Worm (Caenorhabditis elegans) whole organism, L3 larva: ENCODE results near the gene far-4.

Experiments used
- R02D3.7 ChIP-seq: fragments of 150-350 bp; optimal IDR thresholded peaks from 2 replicates; lab custom pipeline; 2014; ENCODE audit warnings: missing biosample characterization, missing genetic modification characterization
- ZK546.5 ChIP-seq: sonication (generic microtip); optimal IDR thresholded peaks from 2 replicates; lab custom pipeline; 2017; ENCODE audit warnings: missing biosample characterization, missing genetic modification characterization
- ama-1 ChIP-seq: fragments of 150-350 bp; optimal IDR thresholded peaks from 2 replicates; lab custom pipeline; 2018
- ceh-28 ChIP-seq: fragments of 150-350 bp; optimal IDR thresholded peaks from 2 replicates; lab custom pipeline; 2014; ENCODE audit warnings: missing biosample characterization, missing genetic modification reagents, missing genetic modification characterization
- ceh-82 ChIP-seq: fragments of 150-350 bp; optimal IDR thresholded peaks from 2 replicates; lab custom pipeline; 2014; ENCODE audit warnings: missing biosample characterization, missing genetic modification characterization
- daf-12 ChIP-seq: fragments of 150-350 bp; optimal IDR thresholded peaks from 2 replicates; lab custom pipeline; 2014; ENCODE audit warnings: missing biosample characterization, missing genetic modification reagents, missing genetic modification characterization
- egl-27 ChIP-seq: sonication (generic microtip); optimal IDR thresholded peaks from 4 replicates; lab custom pipeline; 2017; ENCODE audit warnings: missing biosample characterization, missing genetic modification reagents, missing genetic modification characterization
- egl-5 ChIP-seq: fragments of 150-350 bp; optimal IDR thresholded peaks from 2 replicates; lab custom pipeline; 2017; ENCODE audit warnings: missing biosample characterization, missing genetic modification reagents, missing genetic modification characterization, inconsistent platforms
- elt-2 ChIP-seq: sonication (generic microtip); optimal IDR thresholded peaks from 2 replicates; lab custom pipeline; 2016; ENCODE audit warnings: missing genetic modification reagents, mild to moderate bottlenecking, missing genetic modification characterization, missing compliant biosample characterization
- eor-1 ChIP-seq, 2 experiments: fragments of 150-350 bp; optimal IDR thresholded peaks; 2 replicates each; lab custom pipeline; 2014 to 2018; ENCODE audit warnings: missing biosample characterization in 2 of 2, missing genetic modification characterization in 2 of 2
- fos-1 ChIP-seq: fragments of 150-350 bp; optimal IDR thresholded peaks from 2 replicates; lab custom pipeline; 2014; ENCODE audit warnings: missing biosample characterization, missing genetic modification characterization
- jun-1 ChIP-seq: fragments of 150-350 bp; optimal IDR thresholded peaks from 2 replicates; lab custom pipeline; 2014; ENCODE audit warnings: missing biosample characterization, missing genetic modification reagents, missing genetic modification characterization
- lin-15B ChIP-seq: fragments of 150-350 bp; optimal IDR thresholded peaks from 2 replicates; lab custom pipeline; 2014; ENCODE audit warnings: missing biosample characterization, missing genetic modification characterization
- lin-39 ChIP-seq: fragments of 150-350 bp; optimal IDR thresholded peaks from 2 replicates; lab custom pipeline; 2018; ENCODE audit warnings: missing biosample characterization, missing genetic modification reagents, missing genetic modification characterization
- mdl-1 ChIP-seq: fragments of 150-350 bp; optimal IDR thresholded peaks from 2 replicates; lab custom pipeline; 2014; ENCODE audit warnings: missing biosample characterization, missing genetic modification characterization
- nfya-1 ChIP-seq: sonication (generic microtip); optimal IDR thresholded peaks from 2 replicates; lab custom pipeline; 2017; ENCODE audit warnings: missing genetic modification characterization, mild to moderate bottlenecking, missing compliant biosample characterization, antibody characterized with exemption, moderate library complexity; ENCODE audit not compliant: insufficient read depth
- nhr-12 ChIP-seq: fragments of 150-350 bp; optimal IDR thresholded peaks from 2 replicates; lab custom pipeline; 2014; ENCODE audit warnings: missing biosample characterization, missing genetic modification characterization
- nhr-23 ChIP-seq: fragments of 150-350 bp; optimal IDR thresholded peaks from 2 replicates; lab custom pipeline; 2014; ENCODE audit warnings: missing biosample characterization, missing genetic modification reagents, missing genetic modification characterization
- nhr-237 ChIP-seq: fragments of 150-350 bp; optimal IDR thresholded peaks from 2 replicates; lab custom pipeline; 2014; ENCODE audit warnings: missing biosample characterization, missing genetic modification characterization
- nhr-25 ChIP-seq: sonication (generic microtip); optimal IDR thresholded peaks from 2 replicates; lab custom pipeline; 2017; ENCODE audit warnings: missing biosample characterization, missing genetic modification characterization
- nhr-28 ChIP-seq: fragments of 150-350 bp; optimal IDR thresholded peaks from 2 replicates; lab custom pipeline; 2014; ENCODE audit warnings: missing biosample characterization, missing genetic modification characterization
- nhr-43 ChIP-seq: sonication (generic microtip); optimal IDR thresholded peaks from 2 replicates; lab custom pipeline; 2016; ENCODE audit warnings: mild to moderate bottlenecking, missing genetic modification characterization, missing compliant biosample characterization; ENCODE audit not compliant: poor library complexity, severe bottlenecking
- nhr-67 ChIP-seq: fragments of 150-350 bp; optimal IDR thresholded peaks from 2 replicates; lab custom pipeline; 2014; ENCODE audit warnings: missing biosample characterization, missing genetic modification characterization
- nhr-76 ChIP-seq: fragments of 150-350 bp; sonication (generic microtip); optimal IDR thresholded peaks from 5 replicates; lab custom pipeline; 2014; ENCODE audit warnings: missing biosample characterization, missing genetic modification characterization
- nhr-77 ChIP-seq: fragments of 150-350 bp; optimal IDR thresholded peaks from 2 replicates; lab custom pipeline; 2014; ENCODE audit warnings: missing biosample characterization, missing genetic modification characterization
- sea-2 ChIP-seq: fragments of 150-350 bp; sonication (generic microtip); optimal IDR thresholded peaks from 4 replicates; lab custom pipeline; 2014; ENCODE audit warnings: missing biosample characterization, missing genetic modification reagents, missing genetic modification characterization
- skn-1 ChIP-seq: fragments of 150-350 bp; optimal IDR thresholded peaks from 2 replicates; lab custom pipeline; 2014; ENCODE audit warnings: missing biosample characterization, missing genetic modification characterization
- snpc-4 ChIP-seq: fragments of 150-350 bp; optimal IDR thresholded peaks from 2 replicates; lab custom pipeline; 2014; ENCODE audit warnings: missing biosample characterization, missing genetic modification characterization
- tbx-2 ChIP-seq: sonication (generic microtip); optimal IDR thresholded peaks from 2 replicates; lab custom pipeline; 2016; ENCODE audit warnings: mild to moderate bottlenecking, missing genetic modification characterization, missing compliant biosample characterization
- unc-39 ChIP-seq: sonication (generic microtip); optimal IDR thresholded peaks from 4 replicates; lab custom pipeline; 2017; ENCODE audit warnings: missing biosample characterization, missing genetic modification characterization
- zag-1 ChIP-seq: fragments of 150-350 bp; optimal IDR thresholded peaks from 2 replicates; lab custom pipeline; 2014; ENCODE audit warnings: missing biosample characterization, missing genetic modification characterization
- ztf-4 ChIP-seq: fragments of 150-350 bp; optimal IDR thresholded peaks from 2 replicates; lab custom pipeline; 2014; ENCODE audit warnings: missing biosample characterization, missing genetic modification characterization

far-4 gene

DNA sequence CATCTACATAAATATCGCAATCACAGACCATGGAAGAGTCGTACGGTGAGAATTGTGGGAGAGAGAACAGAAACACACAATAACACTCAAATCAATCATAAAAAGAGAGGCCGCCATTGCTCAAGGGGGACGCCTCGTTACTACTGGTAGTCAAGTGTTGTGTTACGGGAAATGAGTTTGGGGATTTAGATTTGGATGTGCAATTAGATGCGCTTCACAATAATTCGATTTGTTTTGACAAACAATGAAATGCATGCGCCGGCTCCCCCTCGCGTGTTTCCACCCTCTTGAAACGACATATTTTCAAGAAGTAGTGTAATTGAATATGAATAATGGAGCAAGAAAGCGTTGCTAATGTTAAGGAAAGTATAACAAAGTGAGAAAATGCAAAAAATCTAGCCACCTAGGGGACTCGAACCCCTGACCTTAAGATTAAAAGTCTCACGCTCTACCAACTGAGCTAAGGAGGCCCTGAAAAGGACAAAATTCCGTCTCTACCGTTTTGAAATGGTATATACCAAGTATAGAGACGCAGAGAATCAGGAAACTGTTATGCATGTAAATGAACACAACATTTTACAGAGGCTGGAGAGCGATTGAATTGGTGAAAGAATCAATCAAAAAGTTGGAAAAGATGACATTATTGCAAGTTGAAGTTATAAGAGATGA, 27.3 kb upstream of the far-4 start:
- TF ChIP-seq nhr-43 (tag; lab: Kevin White, UChicago) (no peak), ztf-4 (tag; lab: Kevin White, UChicago) (no peak), elt-2 (tag; lab: Kevin White, UChicago) (peak; percentile 17), nhr-28 (tag; lab: Kevin White, UChicago) (no peak), nhr-76 (tag; lab: Kevin White, UChicago) (no peak), ama-1 (lab: Kevin White, UChicago) (no peak)

DNA sequence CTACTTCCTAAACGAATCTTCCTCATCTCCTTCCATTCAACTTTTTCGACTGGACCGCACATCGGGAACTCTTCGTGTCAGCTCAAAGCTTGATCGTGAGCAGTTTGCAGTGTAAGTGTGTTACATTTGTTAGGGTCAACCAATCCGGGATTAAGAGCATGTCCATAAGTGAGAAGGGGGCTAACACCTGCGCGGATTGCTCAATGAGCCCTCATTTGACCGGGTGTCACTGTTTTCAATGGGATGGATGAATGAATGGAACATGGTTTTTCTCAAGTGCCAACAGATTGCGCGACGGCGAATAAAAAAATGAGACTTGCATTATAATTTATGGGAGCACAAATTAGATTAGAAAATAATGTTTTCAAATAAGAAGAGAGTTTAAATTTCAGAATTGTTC, 25.8 kb upstream of the far-4 start:
- no peak for TF ChIP-seq unc-39 (tag; lab: Kevin White, UChicago)
- TF ChIP-seq skn-1 (tag; lab: Kevin White, UChicago), result no peak
- no peak for TF ChIP-seq lin-15B (tag; lab: Kevin White, UChicago)
- TF ChIP-seq sea-2 (GFP tag; lab: Kevin White, UChicago), result no peak

ce11 chrV:13024499-13024898, 25.0 kb upstream of the far-4 start:
- TF ChIP-seq jun-1 (tag; lab: Kevin White, UChicago) (no peak), nhr-12 (tag; lab: Kevin White, UChicago) (no peak), ceh-82 (tag; lab: Kevin White, UChicago) (no peak)

- no peak for TF ChIP-seq nfya-1
Measured at ce11 chrV:13022265-13022664, 22.8 kb upstream of the far-4 start.

DNA sequence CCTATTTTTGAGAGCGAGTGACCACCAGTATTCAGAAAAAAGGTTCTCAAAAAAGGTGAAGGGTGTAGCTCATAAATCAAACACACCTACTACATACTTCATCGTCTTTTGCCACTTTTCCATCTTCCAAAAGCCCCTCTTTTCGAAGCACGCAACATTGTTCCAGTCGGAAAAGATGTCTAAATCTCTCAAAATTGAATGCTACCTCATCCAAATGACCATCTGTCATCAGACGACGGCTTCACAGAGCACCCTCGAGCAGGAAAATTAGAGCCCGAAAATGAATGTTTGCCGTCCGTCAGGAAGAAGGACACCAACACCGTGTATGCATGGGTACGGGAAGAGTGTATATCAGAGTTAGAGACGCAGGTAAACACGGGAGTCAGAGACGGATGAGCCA, 22.1 kb upstream of the far-4 start:
- TF ChIP-seq lin-15B (tag; lab: Kevin White, UChicago) (no peak), nhr-77 (tag; lab: Kevin White, UChicago) (no peak), egl-5 (tag; lab: Kevin White, UChicago) (no peak), nhr-67 (tag; lab: Kevin White, UChicago) (no peak), elt-2 (tag; lab: Kevin White, UChicago) (no peak), nfya-1 (no peak), R02D3.7 (no peak), nhr-25 (tag; lab: Kevin White, UChicago) (no peak), skn-1 (tag; lab: Kevin White, UChicago) (no peak), lin-39 (tag; lab: Kevin White, UChicago) (no peak), nhr-23 (no peak), ceh-82 (tag; lab: Kevin White, UChicago) (no peak), fos-1 (tag; lab: Kevin White, UChicago) (no peak), snpc-4 (tag; lab: Kevin White, UChicago) (no peak), ztf-4 (tag; lab: Kevin White, UChicago) (no peak), nhr-237 (no peak), egl-27 (no peak), eor-1 (tag; optimal IDR thresholded peaks at IDR 0.05; lab: Kevin White, UChicago) (no peak), nhr-76 (tag; lab: Kevin White, UChicago) (no peak), mdl-1 (tag; lab: Kevin White, UChicago) (no peak)
- TF ChIP-seq, all 47 proteins: peak for 0

DNA sequence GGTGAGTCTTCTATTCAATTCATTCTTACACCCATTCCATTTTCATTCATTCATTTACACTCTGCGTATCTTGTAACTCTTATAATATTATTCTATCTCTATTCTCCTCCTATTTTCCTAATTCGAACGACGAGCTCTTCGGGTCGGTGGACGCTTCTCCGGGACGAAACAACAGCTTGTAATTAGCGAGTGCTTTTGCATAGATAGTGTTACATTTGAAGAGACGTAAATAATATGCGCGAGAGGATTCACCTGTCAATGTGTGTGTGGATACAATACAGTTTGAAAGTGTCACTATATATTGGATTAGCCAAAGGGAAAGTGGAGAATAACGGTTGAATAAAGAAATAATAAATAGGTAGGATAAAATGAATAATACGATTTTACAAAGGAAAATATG, 21.2 kb upstream of the far-4 start:
- TF ChIP-seq nhr-28 (tag; lab: Kevin White, UChicago), result no peak
- no peak for TF ChIP-seq eor-1 (tag; optimal IDR thresholded peaks at IDR 0.05; lab: Kevin White, UChicago)
- no peak for TF ChIP-seq tbx-2 (tag; lab: Kevin White, UChicago)
- no peak for TF ChIP-seq nfya-1
- no peak for TF ChIP-seq sea-2 (GFP tag; lab: Kevin White, UChicago)
- TF ChIP-seq daf-12 (tag; lab: Kevin White, UChicago), result no peak
- TF ChIP-seq ZK546.5 (tag; lab: Kevin White, UChicago), result no peak
- no peak for TF ChIP-seq R02D3.7
- no peak for TF ChIP-seq zag-1
- TF ChIP-seq ceh-28 (tag; lab: Kevin White, UChicago), result no peak
- TF ChIP-seq, all 47 proteins: peak for 0
